Worm (Caenorhabditis elegans): ENCODE data around the gene chpf-1.

ce11 chrV:10159972-10160371 is 43.3 kb downstream of the chpf-1 start:
- no peak for TF ChIP-seq him-1 (tag; optimal IDR thresholded peaks at IDR 0.05)
- TF ChIP-seq W03F9.2 (tag; optimal IDR thresholded peaks at IDR 0.05): no peak
